Fruit fly (Drosophila melanogaster): ENCODE results near the gene Pmi.

DNA sequence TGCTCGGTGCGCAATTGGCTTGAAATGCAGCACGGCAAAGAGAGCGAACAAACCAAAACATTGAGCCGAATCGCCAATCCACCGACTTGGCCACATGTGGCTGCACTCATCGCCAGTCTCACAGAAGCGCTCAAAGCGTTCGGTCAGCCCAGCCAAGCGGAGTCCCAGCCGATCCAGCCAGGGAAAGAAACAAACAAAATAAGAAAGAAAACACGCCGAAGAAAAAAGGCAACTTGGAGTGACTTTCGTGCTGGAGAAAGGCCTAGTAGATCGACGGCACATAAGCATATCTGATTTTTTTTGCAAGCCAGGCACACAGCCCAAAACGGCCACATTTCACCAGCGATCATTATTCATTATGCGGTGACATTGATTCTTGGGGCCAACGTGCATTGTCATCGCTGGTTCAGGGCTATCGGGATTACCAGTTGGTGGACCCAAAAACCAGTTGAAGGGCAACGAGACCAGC lies 22.2 kb downstream of the Pmi start:
- no peak for TF ChIP-seq nerfin-2 (GFP tag; IDR thresholded peaks at IDR 0.05; ENCODE audit: partially characterized antibody)
- TF ChIP-seq peb (GFP tag; IDR thresholded peaks at IDR 0.05): no peak
- TF ChIP-seq Bdp1 (GFP tag; optimal IDR thresholded peaks at IDR 0.05): no peak
- no peak for TF ChIP-seq psq (GFP tag; optimal IDR thresholded peaks at IDR 0.05)
- no peak for TF ChIP-seq Sin3A (optimal IDR thresholded peaks at IDR 0.05)
- no peak for TF ChIP-seq seq (GFP tag; IDR thresholded peaks at IDR 0.05)
- no peak for TF ChIP-seq prd (optimal IDR thresholded peaks at IDR 0.05)
- TF ChIP-seq prd (GFP tag; IDR thresholded peaks at IDR 0.05): no peak
- TF ChIP-seq C15 (GFP tag; IDR thresholded peaks at IDR 0.05): no peak
- no peak for TF ChIP-seq otp (GFP tag; IDR thresholded peaks at IDR 0.05)
- TF ChIP-seq Dip3 (GFP tag; optimal IDR thresholded peaks at IDR 0.05): no peak
- no peak for TF ChIP-seq abd-A (tag; optimal IDR thresholded peaks at IDR 0.05)
- TF ChIP-seq hbn (GFP tag; IDR thresholded peaks at IDR 0.05; ENCODE audit: partially characterized antibody): no peak

All from whole organism, embryonic.